Fruit fly (Drosophila melanogaster) whole organism, prepupa: ENCODE measurements around the gene knk.

Experiments used
- Blimp-1 ChIP-seq: fragments of 200-800 bp; sonication (Bioruptor generic); optimal IDR thresholded peaks from 3 replicates; lab custom pipeline; 2017; ENCODE audit warnings: missing biosample characterization, missing genetic modification characterization, mild to moderate bottlenecking, moderate library complexity, missing genetic modification reagents
- CG10631 ChIP-seq: fragments of 200-800 bp; sonication (Bioruptor generic); optimal IDR thresholded peaks from 2 replicates; lab custom pipeline; 2016; ENCODE audit warnings: missing biosample characterization, missing genetic modification characterization
- CG10669 ChIP-seq: fragments of 200-800 bp; sonication (Bioruptor generic); optimal IDR thresholded peaks from 3 replicates; lab custom pipeline; 2018; ENCODE audit warnings: missing biosample characterization, mild to moderate bottlenecking, missing genetic modification characterization, moderate library complexity
- CG15336 ChIP-seq: fragments of 200-800 bp; sonication (Bioruptor generic); IDR thresholded peaks from 2 replicates; pipeline ENCODE4 v1.3.6; 2022; ENCODE audit warnings: missing biosample characterization, missing genetic modification characterization
- CG1621 ChIP-seq: fragments of 200-800 bp; sonication (Bioruptor generic); optimal IDR thresholded peaks from 3 replicates; lab custom pipeline; 2018; ENCODE audit warnings: missing biosample characterization, mild to moderate bottlenecking, missing genetic modification characterization
- CG16779 ChIP-seq: fragments of 200-800 bp; sonication (Bioruptor generic); optimal IDR thresholded peaks from 3 replicates; lab custom pipeline; 2017; ENCODE audit warnings: missing biosample characterization, mild to moderate bottlenecking, missing genetic modification characterization
- CG31627 ChIP-seq: fragments of 200-800 bp; sonication (Bioruptor generic); optimal IDR thresholded peaks from 3 replicates; lab custom pipeline; 2016; ENCODE audit warnings: missing biosample characterization, missing genetic modification characterization
- CG32006 ChIP-seq: fragments of 200-800 bp; sonication (Bioruptor generic); optimal IDR thresholded peaks from 3 replicates; lab custom pipeline; 2017; ENCODE audit warnings: missing biosample characterization, mild to moderate bottlenecking, missing genetic modification characterization
- CG3919 ChIP-seq: fragments of 200-800 bp; sonication (Bioruptor generic); optimal IDR thresholded peaks from 3 replicates; lab custom pipeline; 2016; ENCODE audit warnings: missing biosample characterization, missing genetic modification characterization
- CG6276 ChIP-seq: fragments of 200-800 bp; sonication (Bioruptor generic); optimal IDR thresholded peaks from 2 replicates; lab custom pipeline; 2017; ENCODE audit warnings: missing biosample characterization, mild to moderate bottlenecking, missing genetic modification characterization
- CG6792 ChIP-seq: fragments of 200-800 bp; sonication (Bioruptor generic); optimal IDR thresholded peaks from 3 replicates; lab custom pipeline; 2016; ENCODE audit warnings: missing biosample characterization, missing genetic modification characterization
- CG6854 ChIP-seq: fragments of 200-800 bp; sonication (Bioruptor generic); optimal IDR thresholded peaks from 2 replicates; lab custom pipeline; 2017; ENCODE audit warnings: missing biosample characterization, mild to moderate bottlenecking, missing genetic modification characterization
- CG7368 ChIP-seq: fragments of 200-800 bp; sonication (Bioruptor generic); optimal IDR thresholded peaks from 3 replicates; lab custom pipeline; 2016; ENCODE audit warnings: missing biosample characterization, missing genetic modification characterization
- CG8119 ChIP-seq: fragments of 200-800 bp; sonication (Bioruptor generic); IDR thresholded peaks from 3 replicates; pipeline ENCODE4 v1.3.6; 2022; ENCODE audit warnings: missing biosample characterization, missing genetic modification characterization
- CG8319 ChIP-seq: fragments of 200-800 bp; sonication (Bioruptor generic); optimal IDR thresholded peaks from 3 replicates; lab custom pipeline; 2016; ENCODE audit warnings: missing biosample characterization, missing genetic modification characterization
- CG8632 ChIP-seq: fragments of 200-800 bp; sonication (Bioruptor generic); optimal IDR thresholded peaks from 3 replicates; lab custom pipeline; 2016; ENCODE audit warnings: missing biosample characterization, missing genetic modification characterization
- Eip75B ChIP-seq: fragments of 200-800 bp; sonication (Bioruptor generic); optimal IDR thresholded peaks from 3 replicates; lab custom pipeline; 2016; ENCODE audit warnings: missing biosample characterization, missing genetic modification characterization
- Ets21C ChIP-seq: fragments of 200-800 bp; sonication (Bioruptor generic); optimal IDR thresholded peaks from 3 replicates; lab custom pipeline; 2016; ENCODE audit warnings: missing biosample characterization, missing genetic modification characterization
- Ets96B ChIP-seq: fragments of 200-800 bp; optimal IDR thresholded peaks from 2 replicates; lab custom pipeline; 2019; ENCODE audit warnings: missing biosample characterization, mild to moderate bottlenecking, missing genetic modification characterization, moderate library complexity
- Gug ChIP-seq: fragments of 200-800 bp; sonication (Bioruptor generic); IDR thresholded peaks from 2 replicates; pipeline ENCODE4 v1.3.6; 2022; ENCODE audit warnings: missing biosample characterization, missing genetic modification characterization
- Hr4 ChIP-seq: fragments of 200-800 bp; sonication (Bioruptor generic); optimal IDR thresholded peaks from 3 replicates; lab custom pipeline; 2016; ENCODE audit warnings: missing biosample characterization, missing genetic modification characterization
- Met ChIP-seq: fragments of 200-800 bp; sonication (Bioruptor generic); optimal IDR thresholded peaks from 3 replicates; lab custom pipeline; 2016; ENCODE audit warnings: missing biosample characterization, missing genetic modification characterization
- OdsH ChIP-seq: fragments of 200-800 bp; sonication (Bioruptor generic); optimal IDR thresholded peaks from 3 replicates; lab custom pipeline; 2016; ENCODE audit warnings: missing biosample characterization, missing genetic modification characterization
- Smox ChIP-seq: fragments of 200-800 bp; sonication (Bioruptor generic); optimal IDR thresholded peaks from 3 replicates; lab custom pipeline; 2016; ENCODE audit warnings: missing biosample characterization, missing genetic modification characterization
- Sox102F ChIP-seq: fragments of 200-800 bp; sonication (Bioruptor generic); optimal IDR thresholded peaks from 2 replicates; lab custom pipeline; 2016; ENCODE audit warnings: missing biosample characterization, mild to moderate bottlenecking, missing genetic modification characterization
- Sox14 ChIP-seq: fragments of 200-800 bp; sonication (Bioruptor generic); optimal IDR thresholded peaks from 3 replicates; lab custom pipeline; 2016; ENCODE audit warnings: missing biosample characterization, missing genetic modification characterization
- Sox15 ChIP-seq: fragments of 200-800 bp; sonication (Bioruptor generic); optimal IDR thresholded peaks from 3 replicates; lab custom pipeline; 2016; ENCODE audit warnings: missing biosample characterization, missing genetic modification characterization
- achi ChIP-seq: fragments of 200-800 bp; sonication (Bioruptor generic); optimal IDR thresholded peaks from 3 replicates; lab custom pipeline; 2016; ENCODE audit warnings: missing biosample characterization, missing genetic modification characterization
- acj6 ChIP-seq: fragments of 200-800 bp; sonication (Bioruptor generic); optimal IDR thresholded peaks from 3 replicates; lab custom pipeline; 2016; ENCODE audit warnings: missing biosample characterization, missing genetic modification characterization
- cyc ChIP-seq: fragments of 200-800 bp; sonication (Bioruptor generic); optimal IDR thresholded peaks from 3 replicates; lab custom pipeline; 2016; ENCODE audit warnings: missing biosample characterization, missing genetic modification characterization
- dsx ChIP-seq: fragments of 200-800 bp; optimal IDR thresholded peaks from 3 replicates; lab custom pipeline; 2019; ENCODE audit warnings: missing biosample characterization, mild to moderate bottlenecking, missing genetic modification characterization, moderate library complexity; ENCODE audit not compliant: poor library complexity, severe bottlenecking
- esn ChIP-seq: fragments of 200-800 bp; sonication (Bioruptor generic); optimal IDR thresholded peaks from 2 replicates; lab custom pipeline; 2016; ENCODE audit warnings: missing biosample characterization, mild to moderate bottlenecking, missing genetic modification characterization, moderate library complexity
- fd59A ChIP-seq: fragments of 200-800 bp; sonication (Bioruptor generic); optimal IDR thresholded peaks from 2 replicates; lab custom pipeline; 2017; ENCODE audit warnings: missing biosample characterization, mild to moderate bottlenecking, missing genetic modification characterization, missing genetic modification reagents
- fd85E ChIP-seq: fragments of 200-800 bp; sonication (Bioruptor generic); optimal IDR thresholded peaks from 3 replicates; lab custom pipeline; 2016; ENCODE audit warnings: missing biosample characterization, missing genetic modification characterization
- fkh ChIP-seq: fragments of 200-800 bp; sonication (Bioruptor generic); optimal IDR thresholded peaks from 3 replicates; lab custom pipeline; 2017; ENCODE audit warnings: missing biosample characterization, mild to moderate bottlenecking, missing genetic modification characterization, moderate library complexity
- lz ChIP-seq: fragments of 200-800 bp; sonication (Bioruptor generic); optimal IDR thresholded peaks from 3 replicates; lab custom pipeline; 2016; ENCODE audit warnings: missing biosample characterization, missing genetic modification characterization
- pdm3 ChIP-seq: fragments of 200-800 bp; sonication (Bioruptor generic); optimal IDR thresholded peaks from 3 replicates; lab custom pipeline; 2016; ENCODE audit warnings: missing biosample characterization, missing genetic modification characterization
- salr ChIP-seq, 2 experiments: fragments of 200-800 bp; sonication (Bioruptor generic); optimal IDR thresholded peaks; 3 replicates each; lab custom pipeline; 2016 to 2018; ENCODE audit warnings: missing biosample characterization in 2 of 2, missing genetic modification characterization in 2 of 2, mild to moderate bottlenecking in 1 of 2
- ss ChIP-seq, 2 experiments: fragments of 200-800 bp; sonication (Bioruptor generic); optimal IDR thresholded peaks; 2 replicates in 1 of 2; 3 replicates in 1 of 2; lab custom pipeline; 2017 to 2018; ENCODE audit warnings: mild to moderate bottlenecking in 2 of 2, missing biosample characterization in 2 of 2, missing genetic modification characterization in 2 of 2, moderate library complexity in 1 of 2
- svp ChIP-seq: fragments of 200-800 bp; sonication (Bioruptor generic); peaks from one replicate; lab custom pipeline; 2016; ENCODE audit warnings: missing biosample characterization, missing genetic modification characterization
- vri ChIP-seq: fragments of 200-800 bp; sonication (Bioruptor generic); optimal IDR thresholded peaks from 3 replicates; lab custom pipeline; 2016; ENCODE audit warnings: missing biosample characterization, mild to moderate bottlenecking, missing genetic modification characterization

Gene knk

DNA sequence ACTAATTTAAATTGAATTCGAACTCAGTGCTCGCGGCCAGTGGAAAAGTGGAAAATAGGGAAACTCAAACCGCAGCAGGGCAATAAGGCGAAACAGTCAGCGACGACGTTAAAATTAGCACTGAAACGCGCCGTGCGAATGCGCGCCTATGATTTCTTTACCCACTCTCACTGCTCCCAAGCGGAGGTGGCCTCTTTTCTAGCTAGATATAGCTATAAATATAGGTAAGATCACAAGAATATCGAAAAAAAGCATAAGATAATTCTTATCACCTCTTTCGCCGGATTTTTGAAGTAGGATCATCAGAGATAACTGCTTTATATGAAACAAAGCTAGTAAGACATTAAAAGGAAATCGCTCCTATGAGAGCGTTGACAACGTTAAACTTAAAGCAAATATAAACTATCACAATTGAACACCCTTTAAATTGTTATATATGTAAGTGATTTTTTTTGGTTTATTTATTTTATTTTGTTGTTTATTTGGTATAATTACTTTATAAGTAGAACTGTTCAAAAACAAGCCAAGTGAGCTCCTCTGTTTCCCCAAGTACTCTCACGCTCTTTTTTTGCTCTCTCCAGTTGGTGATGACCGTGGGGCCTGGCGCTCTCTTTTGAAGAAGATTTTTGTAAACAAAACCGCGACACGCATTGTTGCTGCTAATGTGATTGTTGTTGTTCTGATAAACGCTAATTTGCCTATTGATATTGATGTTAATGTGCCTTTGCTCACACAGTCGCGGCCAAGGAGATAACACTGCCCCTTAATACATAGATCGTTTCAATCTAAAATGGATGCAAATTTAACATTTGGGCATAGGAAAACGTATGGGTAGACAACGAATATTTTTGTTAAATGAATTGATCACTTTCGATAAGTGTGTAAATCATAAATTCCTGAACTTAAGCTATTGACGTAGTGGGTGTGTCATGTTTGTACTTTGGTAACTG lies 14.5 kb upstream of the knk start, which contains the start of gene tws (continued):
- peak; percentile 2 for TF ChIP-seq CG31627
- TF ChIP-seq cyc = peak; percentile 2
- no peak for TF ChIP-seq CG7368 (GFP tag; lab: Kevin White, UChicago)
- peak; percentile 29 for TF ChIP-seq Eip75B (GFP tag; lab: Kevin White, UChicago)
- TF ChIP-seq lz = peak; percentile 21
- peak; percentile 29 for TF ChIP-seq CG6854 (GFP tag; lab: Kevin White, UChicago)
- peak; percentile 39 for TF ChIP-seq Hr4
- TF ChIP-seq achi (GFP tag; lab: Kevin White, UChicago) = peak; percentile 27
- TF ChIP-seq Sox14 (GFP tag; lab: Kevin White, UChicago) = peak; percentile 58
- TF ChIP-seq CG6792 = peak; percentile 6
- TF ChIP-seq CG10631 (GFP tag; lab: Kevin White, UChicago) = no peak

- TF ChIP-seq Met (GFP tag; lab: Kevin White, UChicago) (no peak), fkh (peak; percentile 54), CG8632 (GFP tag; lab: Kevin White, UChicago) (no peak), ss (GFP tag; optimal IDR thresholded peaks at IDR 0.05; lab: Kevin White, UChicago) (no peak)
Measured at dm6 chr3R:10138900-10139299, 13.4 kb upstream of the knk start.

DNA sequence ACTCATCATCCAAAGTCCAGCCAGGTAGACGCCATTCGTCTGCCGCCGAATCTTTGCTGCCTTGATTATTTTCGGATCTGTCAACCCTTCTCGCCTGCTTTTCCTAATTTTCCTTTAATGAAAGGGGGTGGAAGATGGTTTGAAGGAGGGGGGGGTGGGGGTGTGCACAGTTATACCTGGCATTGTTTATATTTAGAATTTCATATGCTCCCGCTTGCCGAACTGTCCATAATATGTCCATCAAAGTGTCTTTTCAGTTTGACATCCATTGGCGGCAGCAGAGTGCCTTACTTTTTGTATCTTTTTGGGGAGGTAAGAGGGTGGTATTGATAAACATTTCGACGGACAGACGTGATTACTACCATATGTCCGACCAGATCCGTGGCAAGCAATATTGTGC lies 12.3 kb upstream of the knk start:
- no peak for TF ChIP-seq CG1621 (tag; lab: Kevin White, UChicago)
- TF ChIP-seq, all 60 proteins: peak for 0

DNA sequence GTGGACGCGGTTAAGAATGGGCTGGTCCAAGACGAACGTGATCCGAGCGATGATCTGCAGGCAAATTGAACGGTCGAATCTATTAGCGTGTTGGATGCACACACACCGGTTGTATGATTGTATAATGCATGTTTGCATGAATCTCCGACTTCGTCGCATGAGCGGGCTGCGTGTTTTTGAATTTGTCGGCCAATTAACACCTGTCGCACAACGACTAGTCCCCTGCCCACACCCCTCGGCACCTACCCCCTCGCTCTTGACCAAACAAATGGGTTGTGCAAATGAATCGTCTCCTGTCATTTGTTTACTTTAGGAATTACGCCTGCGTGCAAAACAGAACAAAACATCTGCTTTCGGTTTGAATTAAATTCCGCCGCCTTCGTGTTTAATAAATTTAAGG lies 9.5 kb upstream of the knk start:
- no peak for TF ChIP-seq Ets21C (GFP tag; lab: Kevin White, UChicago)
- TF ChIP-seq CG10669 (GFP tag; lab: Kevin White, UChicago) = no peak
- TF ChIP-seq vri (GFP tag; lab: Kevin White, UChicago) = peak; percentile 6
- no peak for TF ChIP-seq cyc
- no peak for TF ChIP-seq CG6854 (GFP tag; lab: Kevin White, UChicago)
- no peak for TF ChIP-seq Sox15 (GFP tag; lab: Kevin White, UChicago)
- no peak for TF ChIP-seq CG8119 (GFP tag; lab: Robert Waterston, UW)
- no peak for TF ChIP-seq acj6 (GFP tag; lab: Kevin White, UChicago)
- TF ChIP-seq fkh = peak; percentile 85
- TF ChIP-seq ss (GFP tag; optimal IDR thresholded peaks at IDR 0.05; lab: Kevin White, UChicago) = peak in 1 of 2 experiments; percentile 56

- no peak for TF ChIP-seq Ets96B (tag; lab: Kevin White, UChicago)
- TF ChIP-seq cyc = peak; percentile 53
- peak; percentile 19 for TF ChIP-seq OdsH (GFP tag; lab: Kevin White, UChicago)
- TF ChIP-seq dsx (GFP tag; lab: Kevin White, UChicago) = peak; percentile 41
- TF ChIP-seq Sox102F (GFP tag; lab: Kevin White, UChicago) = no peak
- TF ChIP-seq Blimp-1 (GFP tag; lab: Kevin White, UChicago) = no peak
- no peak for TF ChIP-seq CG8319 (GFP tag; lab: Kevin White, UChicago)
- peak; percentile 74 for TF ChIP-seq CG3919 (GFP tag; lab: Kevin White, UChicago)
- no peak for TF ChIP-seq fkh
- TF ChIP-seq svp (GFP tag; lab: Kevin White, UChicago) = no peak
- no peak for TF ChIP-seq fd85E (GFP tag; lab: Kevin White, UChicago)
- no peak for TF ChIP-seq CG7368 (GFP tag; lab: Kevin White, UChicago)
- TF ChIP-seq esn = peak; percentile 65
- no peak for TF ChIP-seq Smox (GFP tag; lab: Kevin White, UChicago)
- no peak for TF ChIP-seq Ets21C (GFP tag; lab: Kevin White, UChicago)
- TF ChIP-seq CG1621 (tag; lab: Kevin White, UChicago) = no peak
- TF ChIP-seq CG6276 = no peak
- TF ChIP-seq fd59A = no peak
- TF ChIP-seq CG31627 = peak; percentile 55
- no peak for TF ChIP-seq CG15336 (GFP tag; lab: Robert Waterston, UW)
- TF ChIP-seq Gug (GFP tag; lab: Robert Waterston, UW) = no peak
- peak; percentile 22 for TF ChIP-seq Sox14 (GFP tag; lab: Kevin White, UChicago)
- no peak for TF ChIP-seq CG8632 (GFP tag; lab: Kevin White, UChicago)
- TF ChIP-seq acj6 (GFP tag; lab: Kevin White, UChicago) = no peak
- no peak for TF ChIP-seq CG16779 (tag; lab: Kevin White, UChicago)
- TF ChIP-seq CG32006 (GFP tag; lab: Kevin White, UChicago) = no peak
- TF ChIP-seq salr (GFP tag; optimal IDR thresholded peaks at IDR 0.05; lab: Kevin White, UChicago) = no peak
- peak; percentile 21 for TF ChIP-seq pdm3 (GFP tag; lab: Kevin White, UChicago)
- no peak for TF ChIP-seq ss (GFP tag; optimal IDR thresholded peaks at IDR 0.05; lab: Kevin White, UChicago)
Measured at dm6 chr3R:10134341-10134668, 8.8 kb upstream of the knk start.
